Worm (Caenorhabditis elegans) whole organism, young adult: ENCODE measurements around the gene K10H10.9.

Experiments
- F10E7.11 ChIP-seq: sonication (generic microtip); optimal IDR thresholded peaks from 2 replicates; lab custom pipeline; 2017; ENCODE audit warnings: mild to moderate bottlenecking, missing genetic modification characterization, moderate library complexity, missing compliant biosample characterization
- F22D6.2 ChIP-seq: sonication (generic microtip); optimal IDR thresholded peaks from 2 replicates; lab custom pipeline; 2016; ENCODE audit warnings: mild to moderate bottlenecking, missing genetic modification characterization, missing compliant biosample characterization
- F33H1.4 ChIP-seq: fragments of 200-800 bp; sonication (Bioruptor generic); IDR thresholded peaks from 2 replicates; pipeline ENCODE4 v1.3.6; 2022; ENCODE audit warnings: missing genetic modification reagents, missing genetic modification characterization, missing compliant biosample characterization
- F37B4.10 ChIP-seq: fragments of 200-800 bp; sonication (Bioruptor generic); IDR thresholded peaks from 2 replicates; pipeline ENCODE4 v1.3.6; 2022; ENCODE audit warnings: missing genetic modification characterization, missing compliant biosample characterization
- F52B5.7 ChIP-seq: sonication (generic microtip); optimal IDR thresholded peaks from 2 replicates; lab custom pipeline; 2016; ENCODE audit warnings: mild to moderate bottlenecking, missing genetic modification characterization, missing compliant biosample characterization
- F57A8.1 ChIP-seq: fragments of 200-800 bp; sonication (Bioruptor generic); optimal IDR thresholded peaks from 2 replicates; lab custom pipeline; 2018; ENCODE audit warnings: mild to moderate bottlenecking, missing genetic modification characterization, moderate library complexity, missing compliant biosample characterization
- T07F8.4 ChIP-seq: sonication (generic microtip); optimal IDR thresholded peaks from 2 replicates; lab custom pipeline; 2016; ENCODE audit warnings: mild to moderate bottlenecking, missing genetic modification characterization, moderate library complexity, missing compliant biosample characterization
- Y53G8AR.9 ChIP-seq: fragments of 200-800 bp; sonication (Bioruptor generic); conservative IDR thresholded peaks from 2 replicates; pipeline ENCODE4 v1.3.6; 2022; ENCODE audit warnings: missing genetic modification reagents, missing genetic modification characterization, missing compliant biosample characterization
- Y67H2A.10 ChIP-seq: fragments of 200-800 bp; sonication (Bioruptor generic); conservative IDR thresholded peaks from 2 replicates; pipeline ENCODE4 v1.3.6; 2022; ENCODE audit warnings: missing genetic modification reagents, missing genetic modification characterization, missing compliant biosample characterization
- Y79H2A.3 ChIP-seq: fragments of 200-800 bp; sonication (Bioruptor generic); conservative IDR thresholded peaks from 2 replicates; pipeline ENCODE4 v1.3.6; 2022; ENCODE audit warnings: missing genetic modification reagents, missing genetic modification characterization, missing compliant biosample characterization
- ZK185.1 ChIP-seq: sonication (generic microtip); optimal IDR thresholded peaks from 2 replicates; lab custom pipeline; 2016; ENCODE audit warnings: mild to moderate bottlenecking, missing genetic modification characterization, missing compliant biosample characterization; ENCODE audit not compliant: poor library complexity, severe bottlenecking
- akir-1 ChIP-seq: fragments of 200-800 bp; sonication (Bioruptor generic); optimal IDR thresholded peaks from 2 replicates; lab custom pipeline; 2018; ENCODE audit warnings: mild to moderate bottlenecking, missing genetic modification characterization, moderate library complexity, missing compliant biosample characterization
- attf-5 ChIP-seq: fragments of 200-800 bp; sonication (Bioruptor generic); optimal IDR thresholded peaks from 2 replicates; lab custom pipeline; 2018; ENCODE audit warnings: mild to moderate bottlenecking, missing genetic modification characterization, missing compliant biosample characterization
- bed-2 ChIP-seq: fragments of 200-800 bp; sonication (Bioruptor generic); IDR thresholded peaks from 2 replicates; pipeline ENCODE4 v1.3.6; 2022; ENCODE audit warnings: missing genetic modification reagents, missing genetic modification characterization, missing compliant biosample characterization
- chd-7 ChIP-seq: sonication (generic microtip); optimal IDR thresholded peaks from 2 replicates; lab custom pipeline; 2016; ENCODE audit warnings: mild to moderate bottlenecking, missing genetic modification characterization, moderate library complexity, missing compliant biosample characterization
- dox-1 ChIP-seq: fragments of 200-800 bp; sonication (Bioruptor generic); IDR thresholded peaks from 2 replicates; pipeline ENCODE4 v1.3.6; 2022; ENCODE audit warnings: missing genetic modification reagents, missing genetic modification characterization, missing compliant biosample characterization
- dpff-1 ChIP-seq: sonication (generic microtip); optimal IDR thresholded peaks from 2 replicates; lab custom pipeline; 2017; ENCODE audit warnings: mild to moderate bottlenecking, missing genetic modification characterization, missing compliant biosample characterization
- efl-1 ChIP-seq: fragments of 150-350 bp; optimal IDR thresholded peaks from 2 replicates; lab custom pipeline; 2014; ENCODE audit warnings: missing biosample characterization, missing genetic modification reagents, missing genetic modification characterization
- egl-44 ChIP-seq: fragments of 200-800 bp; sonication (Bioruptor generic); IDR thresholded peaks from 2 replicates; pipeline ENCODE4 v1.3.6; 2022; ENCODE audit warnings: missing genetic modification reagents, missing genetic modification characterization, missing compliant biosample characterization
- him-1 ChIP-seq: sonication (generic microtip); optimal IDR thresholded peaks from 2 replicates; lab custom pipeline; 2016; ENCODE audit warnings: missing genotype, missing genetic modification reagents, missing genetic modification characterization, missing compliant biosample characterization
- hlh-12 ChIP-seq: sonication (generic microtip); optimal IDR thresholded peaks from 2 replicates; lab custom pipeline; 2016; ENCODE audit warnings: missing genetic modification characterization, missing compliant biosample characterization
- hlh-26 ChIP-seq: fragments of 200-800 bp; sonication (Bioruptor generic); conservative IDR thresholded peaks from 2 replicates; pipeline ENCODE4 v1.3.6; 2022; ENCODE audit warnings: missing genetic modification reagents, missing genetic modification characterization, missing compliant biosample characterization
- hmg-1.2 ChIP-seq: fragments of 200-800 bp; sonication (Bioruptor generic); IDR thresholded peaks from 2 replicates; pipeline ENCODE4 v1.3.6; 2022; ENCODE audit warnings: missing genetic modification reagents, missing genetic modification characterization, missing compliant biosample characterization
- lag-1 ChIP-seq: fragments of 200-800 bp; sonication (Bioruptor generic); IDR thresholded peaks from 2 replicates; pipeline ENCODE4 v1.3.6; 2022; ENCODE audit warnings: missing genetic modification reagents, missing genetic modification characterization, missing compliant biosample characterization
- let-526 ChIP-seq: fragments of 200-800 bp; sonication (Bioruptor generic); IDR thresholded peaks from 2 replicates; pipeline ENCODE4 v1.3.6; 2022; ENCODE audit warnings: missing genetic modification reagents, missing genetic modification characterization, missing compliant biosample characterization
- lin-35 ChIP-seq, 3 experiments: fragments of 150-350 bp in 2 of 3; sonication (generic microtip) in 1 of 3; optimal IDR thresholded peaks; 2 replicates each; lab custom pipeline; 2014 to 2018; ENCODE audit warnings: missing biosample characterization in 3 of 3, missing genetic modification characterization in 3 of 3, missing genetic modification reagents in 3 of 3
- lin-54 ChIP-seq: fragments of 200-800 bp; sonication (Bioruptor generic); optimal IDR thresholded peaks from 2 replicates; lab custom pipeline; 2018; ENCODE audit warnings: mild to moderate bottlenecking, missing genetic modification characterization, missing compliant biosample characterization
- madf-10 ChIP-seq: sonication (generic microtip); optimal IDR thresholded peaks from 2 replicates; lab custom pipeline; 2016; ENCODE audit warnings: mild to moderate bottlenecking, missing genetic modification characterization, missing compliant biosample characterization
- mes-4 ChIP-seq: sonication (generic microtip); optimal IDR thresholded peaks from 2 replicates; lab custom pipeline; 2016; ENCODE audit warnings: missing genotype, missing genetic modification characterization, missing compliant biosample characterization
- mxl-1 ChIP-seq: sonication (generic microtip); optimal IDR thresholded peaks from 2 replicates; lab custom pipeline; 2016; ENCODE audit warnings: missing genetic modification characterization, missing compliant biosample characterization
- nfyb-1 ChIP-seq: fragments of 200-800 bp; sonication (Bioruptor generic); IDR thresholded peaks from 2 replicates; pipeline ENCODE4 v1.3.6; 2022; ENCODE audit warnings: missing genetic modification reagents, missing genetic modification characterization, missing compliant biosample characterization
- nhr-179 ChIP-seq: sonication (generic microtip); optimal IDR thresholded peaks from 2 replicates; lab custom pipeline; 2016; ENCODE audit warnings: mild to moderate bottlenecking, missing genetic modification characterization, missing compliant biosample characterization
- nhr-80 ChIP-seq: sonication (generic microtip); optimal IDR thresholded peaks from 2 replicates; lab custom pipeline; 2016; ENCODE audit warnings: missing genetic modification characterization, missing compliant biosample characterization
- rcor-1 ChIP-seq: fragments of 200-800 bp; sonication (Bioruptor generic); IDR thresholded peaks from 2 replicates; pipeline ENCODE4 v1.3.6; 2022; ENCODE audit warnings: missing genetic modification reagents, missing genetic modification characterization, missing compliant biosample characterization
- rec-8 ChIP-seq, 2 experiments: sonication (generic microtip); optimal IDR thresholded peaks; 2 replicates each; lab custom pipeline; 2016; ENCODE audit warnings: mild to moderate bottlenecking in 2 of 2, missing genetic modification characterization in 2 of 2, missing genetic modification reagents in 2 of 2, missing genotype in 2 of 2, missing biosample characterization in 1 of 2, missing compliant biosample characterization in 1 of 2, moderate library complexity in 1 of 2
- rpc-1 ChIP-seq, 2 experiments: fragments of 150-350 bp in 1 of 2; sonication (generic microtip) in 1 of 2; optimal IDR thresholded peaks; 2 replicates each; lab custom pipeline; 2014 to 2018; ENCODE audit warnings: missing biosample characterization in 1 of 2, missing genetic modification characterization in 1 of 2, missing genetic modification reagents in 1 of 2, missing genotype in 1 of 2
- snpc-1.3 ChIP-seq: sonication (generic microtip); optimal IDR thresholded peaks from 2 replicates; lab custom pipeline; 2017; ENCODE audit warnings: missing genetic modification characterization, mild to moderate bottlenecking, missing compliant biosample characterization, antibody characterized with exemption, moderate library complexity, missing genotype, missing genetic modification reagents; ENCODE audit not compliant: insufficient read depth
- somi-1 ChIP-seq: fragments of 200-800 bp; sonication (Bioruptor generic); optimal IDR thresholded peaks from 2 replicates; lab custom pipeline; 2018; ENCODE audit warnings: mild to moderate bottlenecking, missing genetic modification characterization, missing compliant biosample characterization
- unc-62 ChIP-seq: fragments of 150-350 bp; optimal IDR thresholded peaks from 2 replicates; lab custom pipeline; 2014; ENCODE audit warnings: missing biosample characterization, missing genetic modification reagents, missing genetic modification characterization
- xnd-1 ChIP-seq: sonication (generic microtip); optimal IDR thresholded peaks from 2 replicates; lab custom pipeline; 2016; ENCODE audit warnings: missing genotype, missing genetic modification reagents, missing genetic modification characterization, missing compliant biosample characterization
- zfh-2 ChIP-seq: fragments of 200-800 bp; sonication (Bioruptor generic); conservative IDR thresholded peaks from 2 replicates; pipeline ENCODE4 v1.3.6; 2022; ENCODE audit warnings: missing genetic modification reagents, missing genetic modification characterization, missing compliant biosample characterization
- zim-3 ChIP-seq: sonication (generic microtip); optimal IDR thresholded peaks from 2 replicates; lab custom pipeline; 2017; ENCODE audit warnings: mild to moderate bottlenecking, missing genetic modification characterization, moderate library complexity, missing compliant biosample characterization
- ztf-18 ChIP-seq: sonication (generic microtip); optimal IDR thresholded peaks from 2 replicates; lab custom pipeline; 2016; ENCODE audit warnings: missing genotype, mild to moderate bottlenecking, missing genetic modification characterization, missing compliant biosample characterization
- ztf-28 ChIP-seq: fragments of 200-800 bp; sonication (Bioruptor generic); IDR thresholded peaks from 2 replicates; pipeline ENCODE4 v1.3.6; 2022; ENCODE audit warnings: missing genetic modification reagents, missing genetic modification characterization, missing compliant biosample characterization
- ztf-6 ChIP-seq: fragments of 200-800 bp; sonication (Bioruptor generic); IDR thresholded peaks from 2 replicates; pipeline ENCODE4 v1.3.6; 2022; ENCODE audit warnings: missing genetic modification reagents, missing genetic modification characterization, missing compliant biosample characterization

K10H10.9 gene

DNA sequence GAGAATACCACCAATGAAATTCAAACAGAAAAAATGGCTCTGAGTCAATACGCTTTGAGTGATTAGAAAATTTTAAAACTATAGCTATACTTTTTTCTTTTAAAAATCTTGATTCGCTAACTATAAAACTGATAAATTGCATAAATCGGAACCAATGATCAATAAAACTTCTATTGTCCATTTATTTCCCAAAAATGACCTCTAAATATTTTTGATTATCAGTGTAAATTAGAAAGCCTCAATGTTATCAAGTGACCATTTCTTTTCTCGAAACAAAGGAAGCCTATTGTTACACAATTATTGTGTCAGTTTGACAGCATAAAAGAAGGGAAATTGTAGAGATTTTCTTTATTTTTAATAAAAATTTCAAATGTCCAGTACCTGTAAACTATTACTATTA, 14.8 kb downstream of the K10H10.9 start, which contains the start of gene K10H10.4:
Gene K10H10.4, plus strand, starts transcription at position 301 of the 400 bp plus-strand sequence.
- no peak for TF ChIP-seq hlh-12 (tag; lab: Kevin White, UChicago)
- TF ChIP-seq chd-7 (tag; lab: Kevin White, UChicago), result no peak
- TF ChIP-seq Y79H2A.3 (GFP tag; lab: Robert Waterston, UW), result no peak
- no peak for TF ChIP-seq let-526 (GFP tag; lab: Robert Waterston, UW)
- TF ChIP-seq zfh-2 (GFP tag; lab: Robert Waterston, UW), result no peak
- TF ChIP-seq snpc-1.3 (tag; lab: Kevin White, UChicago), result no peak
- no peak for TF ChIP-seq rcor-1 (GFP tag; lab: Robert Waterston, UW)
- TF ChIP-seq ztf-6, result no peak
- no peak for TF ChIP-seq lin-35 (GFP tag; optimal IDR thresholded peaks at IDR 0.05; lab: Kevin White, UChicago)
- TF ChIP-seq hlh-26 (GFP tag; lab: Robert Waterston, UW), result no peak
- TF ChIP-seq bed-2 (GFP tag; lab: Robert Waterston, UW), result no peak
- TF ChIP-seq akir-1, result no peak
- TF ChIP-seq ztf-18 (tag; lab: Kevin White, UChicago), result no peak
- TF ChIP-seq lin-54 (GFP tag; lab: Kevin White, UChicago), result no peak

- TF ChIP-seq hmg-1.2 (GFP tag; lab: Robert Waterston, UW) (no peak), him-1 (tag; lab: Kevin White, UChicago) (no peak), F37B4.10 (GFP tag; lab: Robert Waterston, UW) (no peak), mxl-1 (tag; lab: Kevin White, UChicago) (no peak), nfyb-1 (no peak), Y79H2A.3 (GFP tag; lab: Robert Waterston, UW) (no peak), somi-1 (no peak), rpc-1 (optimal IDR thresholded peaks at IDR 0.05; lab: Kevin White, UChicago) (no peak), rpc-1 (tag; optimal IDR thresholded peaks at IDR 0.05; lab: Kevin White, UChicago) (no peak), xnd-1 (tag; lab: Kevin White, UChicago) (no peak)
Measured at ce11 chrII:14497848-14498247, 17.1 kb downstream of the K10H10.9 start, which contains the start of gene dhs-8. Gene dhs-8, plus strand, starts transcription at chrII:14498026.

- TF ChIP-seq F57A8.1 (GFP tag; lab: Kevin White, UChicago) (peak; percentile 92), F22D6.2 (peak; percentile 42), Y67H2A.10 (GFP tag; lab: Robert Waterston, UW) (peak; percentile 36; the same call in 1 of the 2 replicates), dpff-1 (tag; lab: Kevin White, UChicago) (no peak), F37B4.10 (GFP tag; lab: Robert Waterston, UW) (no peak), rec-8 (tag; optimal IDR thresholded peaks at IDR 0.05; lab: Kevin White, UChicago) (peak; percentile 86 to 91), lag-1 (GFP tag; lab: Robert Waterston, UW) (no peak), F52B5.7 (peak; percentile 95), F10E7.11 (tag; lab: Kevin White, UChicago) (peak; percentile 70), efl-1 (GFP tag; lab: Kevin White, UChicago) (peak; percentile 9), egl-44 (GFP tag; lab: Robert Waterston, UW) (peak; percentile 94), ZK185.1 (tag; lab: Kevin White, UChicago) (peak; percentile 87), T07F8.4 (tag; lab: Kevin White, UChicago) (peak; percentile 91), madf-10 (tag; lab: Kevin White, UChicago) (peak; percentile 90), F33H1.4 (peak; percentile 54), rcor-1 (GFP tag; lab: Robert Waterston, UW) (peak; percentile 87), unc-62 (GFP tag; lab: Kevin White, UChicago) (no peak), nhr-80 (tag; lab: Kevin White, UChicago) (peak; percentile 73), attf-5 (GFP tag; lab: Kevin White, UChicago) (peak; percentile 92), Y53G8AR.9 (GFP tag; lab: Robert Waterston, UW) (peak; percentile 84), mes-4 (peak; percentile 84), ztf-28 (GFP tag; lab: Robert Waterston, UW) (peak; percentile 63; the same call in 1 of the 2 replicates), zim-3 (peak; percentile 96), lin-54 (GFP tag; lab: Kevin White, UChicago) (peak; percentile 86), dox-1 (GFP tag; lab: Robert Waterston, UW) (peak; percentile 94), nhr-179 (tag; lab: Kevin White, UChicago) (no peak)
Measured at ce11 chrII:14496809-14497208, 18.1 kb downstream of the K10H10.9 start.
